Worm (Caenorhabditis elegans) whole organism, midembryonic: ENCODE measurements around the gene mfsd-8.

Source experiments
- T22C8.4 ChIP-seq: fragments of 200-800 bp; sonication (Bioruptor generic); IDR thresholded peaks from 2 replicates; pipeline ENCODE4 v1.3.6; 2022; ENCODE audit warnings: missing genetic modification characterization, missing compliant biosample characterization
- cog-1 ChIP-seq: sonication (generic microtip); optimal IDR thresholded peaks from 2 replicates; lab custom pipeline; 2016; ENCODE audit warnings: missing genetic modification characterization, missing compliant biosample characterization
- flt-1 ChIP-seq: fragments of 200-800 bp; sonication (Bioruptor generic); IDR thresholded peaks from 2 replicates; pipeline ENCODE4 v1.3.6; 2022; ENCODE audit warnings: missing genetic modification characterization, missing compliant biosample characterization
- med-1 ChIP-seq: sonication (generic microtip); optimal IDR thresholded peaks from 2 replicates; lab custom pipeline; 2017; ENCODE audit warnings: missing genetic modification characterization, mild to moderate bottlenecking, missing compliant biosample characterization, antibody characterized with exemption, missing genetic modification reagents; ENCODE audit not compliant: insufficient read depth
- tab-1 ChIP-seq: fragments of 200-800 bp; sonication (Bioruptor generic); IDR thresholded peaks from 2 replicates; pipeline ENCODE4 v1.3.6; 2022; ENCODE audit warnings: missing genetic modification characterization, missing compliant biosample characterization
- ztf-23 ChIP-seq: fragments of 200-800 bp; sonication (Bioruptor generic); IDR thresholded peaks from 2 replicates; pipeline ENCODE4 v1.3.6; 2022; ENCODE audit warnings: missing genetic modification reagents, missing genetic modification characterization, missing compliant biosample characterization

- TF ChIP-seq cog-1 (tag; lab: Kevin White, UChicago) (no peak), flt-1 (GFP tag; lab: Robert Waterston, UW) (no peak), ztf-23 (GFP tag; lab: Robert Waterston, UW) (no peak), tab-1 (no peak), T22C8.4 (GFP tag; lab: Robert Waterston, UW) (no peak), med-1 (GFP tag; lab: Kevin White, UChicago) (no peak)
These were observed 29.1 kb upstream of the mfsd-8 start, which contains the start of gene Y53G8AL.3 for ce11 chrIII:3253043-3253442.
